Worm (Caenorhabditis elegans) whole organism, midembryonic: ENCODE measurements around the gene mrpl-45.

Experiments used
- cog-1 ChIP-seq: sonication (generic microtip); optimal IDR thresholded peaks from 2 replicates; lab custom pipeline; 2016; ENCODE audit warnings: missing genetic modification characterization, missing compliant biosample characterization
- flt-1 ChIP-seq: fragments of 200-800 bp; sonication (Bioruptor generic); IDR thresholded peaks from 2 replicates; pipeline ENCODE4 v1.3.6; 2022; ENCODE audit warnings: missing genetic modification characterization, missing compliant biosample characterization
- ref-1 ChIP-seq: fragments of 200-800 bp; sonication (Bioruptor generic); conservative IDR thresholded peaks from 2 replicates; pipeline ENCODE4 v1.3.6; 2022; ENCODE audit warnings: missing genetic modification reagents, missing genetic modification characterization, missing compliant biosample characterization

ce11 chrIII:1164668-1165067 lies 37.1 kb downstream of the mrpl-45 start:
- TF ChIP-seq flt-1 (GFP tag; lab: Robert Waterston, UW) = no peak
- no peak for TF ChIP-seq ref-1 (GFP tag; lab: Robert Waterston, UW)
- TF ChIP-seq cog-1 (tag; lab: Kevin White, UChicago) = no peak
